Worm (Caenorhabditis elegans) whole organism, midembryonic: ENCODE measurements around the gene F22E12.1.

Experiments
- T22C8.4 ChIP-seq: fragments of 200-800 bp; sonication (Bioruptor generic); IDR thresholded peaks from 2 replicates; pipeline ENCODE4 v1.3.6; 2022; ENCODE audit warnings: missing genetic modification characterization, missing compliant biosample characterization
- cog-1 ChIP-seq: sonication (generic microtip); optimal IDR thresholded peaks from 2 replicates; lab custom pipeline; 2016; ENCODE audit warnings: missing genetic modification characterization, missing compliant biosample characterization
- flt-1 ChIP-seq: fragments of 200-800 bp; sonication (Bioruptor generic); IDR thresholded peaks from 2 replicates; pipeline ENCODE4 v1.3.6; 2022; ENCODE audit warnings: missing genetic modification characterization, missing compliant biosample characterization
- klf-2 ChIP-seq: fragments of 200-800 bp; sonication (Bioruptor generic); conservative IDR thresholded peaks from 2 replicates; pipeline ENCODE4 v1.3.6; 2022; ENCODE audit warnings: missing genetic modification reagents, missing genetic modification characterization, missing compliant biosample characterization
- med-1 ChIP-seq: sonication (generic microtip); optimal IDR thresholded peaks from 2 replicates; lab custom pipeline; 2017; ENCODE audit warnings: missing genetic modification characterization, mild to moderate bottlenecking, missing compliant biosample characterization, antibody characterized with exemption, missing genetic modification reagents; ENCODE audit not compliant: insufficient read depth
- ref-1 ChIP-seq: fragments of 200-800 bp; sonication (Bioruptor generic); conservative IDR thresholded peaks from 2 replicates; pipeline ENCODE4 v1.3.6; 2022; ENCODE audit warnings: missing genetic modification reagents, missing genetic modification characterization, missing compliant biosample characterization
- ztf-23 ChIP-seq: fragments of 200-800 bp; sonication (Bioruptor generic); IDR thresholded peaks from 2 replicates; pipeline ENCODE4 v1.3.6; 2022; ENCODE audit warnings: missing genetic modification reagents, missing genetic modification characterization, missing compliant biosample characterization
- ztf-29 ChIP-seq: fragments of 200-800 bp; sonication (Bioruptor generic); IDR thresholded peaks from 2 replicates; pipeline ENCODE4 v1.3.6; 2022; ENCODE audit warnings: missing genetic modification reagents, missing genetic modification characterization, missing compliant biosample characterization

DNA sequence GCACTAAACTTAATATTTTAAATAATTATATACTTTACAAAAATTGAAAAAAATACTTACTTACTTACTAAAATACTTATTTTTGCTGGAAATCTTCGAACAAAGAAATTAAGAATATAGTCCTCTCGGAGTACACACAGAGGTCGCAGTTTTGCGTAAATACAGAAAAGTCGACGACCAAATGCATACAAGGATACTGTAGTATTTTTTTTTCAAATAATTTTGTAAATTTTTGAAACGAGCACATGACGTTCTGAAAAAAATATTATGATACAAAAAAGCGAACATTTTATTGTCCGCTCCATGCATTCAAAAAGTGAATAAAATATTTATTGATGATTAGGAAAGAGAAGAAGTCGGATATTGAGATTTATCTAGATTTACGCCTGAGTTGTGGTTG lies 30.9 kb downstream of the F22E12.1 start, which contains the start of gene apc-10:
- TF ChIP-seq klf-2 (GFP tag; lab: Robert Waterston, UW) (no peak), ztf-23 (no peak), ztf-29 (GFP tag; lab: Robert Waterston, UW) (no peak), cog-1 (no peak), flt-1 (GFP tag; lab: Robert Waterston, UW) (no peak), ref-1 (GFP tag; lab: Robert Waterston, UW) (no peak), T22C8.4 (GFP tag; lab: Robert Waterston, UW) (no peak), med-1 (GFP tag; lab: Kevin White, UChicago) (no peak)
